Worm (Caenorhabditis elegans) whole organism, L1 larva: ENCODE results near the gene Y73B6BL.22.

Experiments
- ama-1 ChIP-seq: fragments of 150-350 bp; optimal IDR thresholded peaks from 2 replicates; lab custom pipeline; 2014
- fkh-10 ChIP-seq: sonication (generic microtip); optimal IDR thresholded peaks from 2 replicates; lab custom pipeline; 2017; ENCODE audit warnings: missing biosample characterization, missing genetic modification reagents, missing genetic modification characterization
- grh-1 ChIP-seq: fragments of 200-800 bp; sonication (Bioruptor generic); IDR thresholded peaks from 2 replicates; pipeline ENCODE4 v1.3.6; 2022; ENCODE audit warnings: missing genetic modification reagents, missing genetic modification characterization, missing compliant biosample characterization
- mep-1 ChIP-seq: fragments of 150-350 bp; optimal IDR thresholded peaks from 2 replicates; lab custom pipeline; 2014; ENCODE audit warnings: missing biosample characterization, missing genetic modification characterization
- nhr-12 ChIP-seq: sonication (generic microtip); optimal IDR thresholded peaks from 2 replicates; lab custom pipeline; 2017; ENCODE audit warnings: missing biosample characterization, missing genetic modification characterization
- pag-3 ChIP-seq: sonication (generic microtip); optimal IDR thresholded peaks from 2 replicates; lab custom pipeline; 2017; ENCODE audit warnings: missing genetic modification characterization, mild to moderate bottlenecking, missing compliant biosample characterization, antibody characterized with exemption, borderline replicate concordance; ENCODE audit not compliant: insufficient read depth
- pqm-1 ChIP-seq: sonication (generic microtip); optimal IDR thresholded peaks from 3 replicates; lab custom pipeline; 2017; ENCODE audit warnings: missing biosample characterization, missing genetic modification characterization
- unc-130 ChIP-seq: fragments of 150-350 bp; optimal IDR thresholded peaks from 2 replicates; lab custom pipeline; 2017; ENCODE audit warnings: missing biosample characterization, missing genetic modification characterization, inconsistent platforms
- ztf-11 ChIP-seq, 2 experiments: sonication (generic microtip); optimal IDR thresholded peaks; 2 replicates each; lab custom pipeline; 2016 to 2017; ENCODE audit warnings: missing genetic modification characterization in 2 of 2, missing biosample characterization in 1 of 2, missing compliant biosample characterization in 1 of 2

DNA sequence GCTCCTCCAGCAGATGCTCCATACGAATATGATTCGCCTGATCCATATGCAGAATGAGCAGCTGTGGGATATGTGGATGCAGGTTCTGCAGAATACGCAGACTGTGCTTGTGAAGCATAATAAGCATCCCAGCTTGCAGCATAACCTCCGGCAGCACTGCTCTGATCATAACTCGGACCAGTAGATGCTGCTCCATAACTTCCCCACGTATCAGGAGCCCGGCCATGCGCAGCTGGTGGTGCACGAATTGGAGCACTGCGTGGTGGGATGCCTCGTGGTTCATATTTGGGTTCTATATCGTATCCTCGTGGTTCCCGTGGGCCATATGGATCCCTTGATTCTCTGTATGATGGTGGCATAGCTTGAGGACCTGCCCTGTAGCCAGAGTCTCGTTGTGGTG lies 42.7 kb downstream of the Y73B6BL.22 start:
- TF ChIP-seq mep-1 (tag; lab: Kevin White, UChicago) (no peak), pag-3 (no peak), ama-1 (lab: Kevin White, UChicago) (no peak), nhr-12 (tag; lab: Kevin White, UChicago) (no peak), ztf-11 (tag; optimal IDR thresholded peaks at IDR 0.05; lab: Kevin White, UChicago) (no peak), fkh-10 (GFP tag; lab: Kevin White, UChicago) (no peak), grh-1 (no peak), unc-130 (tag; lab: Kevin White, UChicago) (no peak), pqm-1 (tag; lab: Kevin White, UChicago) (no peak)
